Worm (Caenorhabditis elegans) whole organism, L4/young adult: ENCODE data around the gene srg-66.
"Not testable (repeated sequence)": the region's sequence is repeated elsewhere in the genome, so short reads cannot be mapped to it uniquely, and the experiment has no call there.

ENCODE experiments used
- W03F9.2 ChIP-seq: fragments of 150-350 bp; optimal IDR thresholded peaks from 2 replicates; lab custom pipeline; 2014; ENCODE audit warnings: missing biosample characterization, missing genetic modification characterization
- dao-5 ChIP-seq: sonication (generic microtip); optimal IDR thresholded peaks from 2 replicates; lab custom pipeline; 2016; ENCODE audit warnings: missing genotype, missing genetic modification characterization, moderate library complexity, missing compliant biosample characterization
- him-1 ChIP-seq: sonication (generic microtip); optimal IDR thresholded peaks from 2 replicates; lab custom pipeline; 2016; ENCODE audit warnings: missing genotype, missing genetic modification reagents, missing genetic modification characterization, missing compliant biosample characterization

The srg-66 gene

DNA sequence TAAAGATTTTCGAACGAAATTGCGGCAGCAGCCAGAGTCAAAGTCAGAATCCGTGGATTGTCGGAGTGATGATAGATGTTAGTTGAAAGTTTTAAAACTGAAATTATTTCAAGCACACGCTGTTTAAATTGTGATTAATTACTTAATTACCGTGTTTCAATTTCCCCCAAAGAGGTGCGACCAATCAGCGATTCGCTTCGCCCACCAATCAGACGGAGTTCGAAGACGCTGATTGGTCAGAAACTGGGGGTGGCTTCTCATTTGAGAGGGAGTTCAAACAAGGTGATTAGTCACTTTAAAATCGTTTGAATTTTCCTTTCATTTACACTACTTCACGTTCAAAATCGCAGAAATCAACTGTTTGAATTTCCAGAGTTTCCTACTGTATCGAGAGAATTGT is 17.3 kb upstream of the srg-66 start:
- no peak for TF ChIP-seq W03F9.2 (tag; lab: Kevin White, UChicago)
- TF ChIP-seq dao-5 (tag; lab: Kevin White, UChicago), result no peak
- no peak for TF ChIP-seq him-1 (tag; lab: Kevin White, UChicago)

DNA sequence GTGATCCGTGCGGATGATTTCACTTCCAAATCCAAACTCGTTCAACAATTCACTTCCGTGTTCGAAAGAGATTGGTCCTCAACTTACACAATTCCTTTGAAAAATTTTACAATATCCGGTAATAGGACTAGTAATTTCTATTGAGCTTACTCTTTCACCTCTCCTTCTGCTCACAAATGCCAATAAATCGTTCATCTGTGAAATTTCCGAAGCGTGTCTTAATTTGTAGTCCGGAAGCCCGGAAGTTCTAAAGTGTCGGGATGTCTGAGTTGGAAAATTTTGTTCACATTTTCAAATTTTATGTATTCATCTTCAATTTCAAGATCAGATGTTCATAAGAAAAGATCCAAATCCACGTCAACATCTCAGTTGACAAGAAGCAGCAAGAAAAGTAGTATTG is 11.2 kb upstream of the srg-66 start, which contains the start of gene T05C3.2:
Gene T05C3.2, plus strand, starts transcription at position 301 of the 400 bp plus-strand sequence.
- TF ChIP-seq dao-5 (tag; lab: Kevin White, UChicago) (no peak), W03F9.2 (tag; lab: Kevin White, UChicago) (no peak), him-1 (tag; lab: Kevin White, UChicago) (no peak)

DNA sequence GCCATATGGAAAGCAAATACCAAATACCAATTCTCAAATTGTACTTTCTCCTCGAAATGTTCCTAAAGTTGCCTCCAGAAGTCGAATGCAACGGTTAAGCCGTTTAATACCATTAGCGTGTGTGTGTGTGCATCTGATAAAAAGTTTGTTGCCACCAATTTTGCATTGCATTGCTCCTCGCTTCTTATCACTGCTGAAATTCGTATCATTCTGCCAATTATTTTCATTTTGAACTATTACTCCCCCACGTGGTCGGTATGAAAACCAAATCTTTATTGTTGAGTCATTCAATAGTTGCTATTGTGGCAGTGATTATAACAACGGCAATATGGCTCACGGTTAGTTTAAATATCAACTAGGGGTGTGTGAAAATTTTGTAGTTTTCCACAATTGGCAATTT is 8.0 kb upstream of the srg-66 start, which contains the start of gene T05C3.6:
Gene T05C3.6, plus strand, starts transcription at position 241 of the 400 bp plus-strand sequence.
- TF ChIP-seq him-1 (tag; lab: Kevin White, UChicago) (no peak), W03F9.2 (tag; lab: Kevin White, UChicago) (no peak), dao-5 (tag; lab: Kevin White, UChicago) (no peak)

DNA sequence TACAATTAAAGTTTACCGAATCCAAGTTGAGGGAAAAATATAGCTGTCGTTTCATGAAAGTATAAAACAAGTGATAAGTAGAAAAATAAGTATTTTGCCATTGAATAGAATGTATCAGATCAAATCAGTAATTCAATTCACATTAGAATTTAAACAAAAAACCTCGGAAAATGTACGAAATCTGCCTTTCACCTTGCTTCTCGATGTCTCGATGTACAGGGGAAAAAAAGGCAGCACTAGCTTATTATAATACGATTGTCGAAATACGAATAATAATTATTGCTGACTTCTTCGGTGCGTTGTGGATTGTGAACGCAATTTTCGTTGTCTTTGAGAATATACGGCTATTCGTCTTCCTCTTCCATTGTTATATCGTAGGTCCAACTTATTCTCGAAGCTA is 6.6 kb upstream of the srg-66 start, which contains the start of gene grl-18:
Gene grl-18, minus strand, starts transcription at position 101 of the 400 bp plus-strand sequence.
- no peak for TF ChIP-seq him-1 (tag; lab: Kevin White, UChicago)
- TF ChIP-seq W03F9.2 (tag; lab: Kevin White, UChicago), result no peak
- no peak for TF ChIP-seq dao-5 (tag; lab: Kevin White, UChicago)

DNA sequence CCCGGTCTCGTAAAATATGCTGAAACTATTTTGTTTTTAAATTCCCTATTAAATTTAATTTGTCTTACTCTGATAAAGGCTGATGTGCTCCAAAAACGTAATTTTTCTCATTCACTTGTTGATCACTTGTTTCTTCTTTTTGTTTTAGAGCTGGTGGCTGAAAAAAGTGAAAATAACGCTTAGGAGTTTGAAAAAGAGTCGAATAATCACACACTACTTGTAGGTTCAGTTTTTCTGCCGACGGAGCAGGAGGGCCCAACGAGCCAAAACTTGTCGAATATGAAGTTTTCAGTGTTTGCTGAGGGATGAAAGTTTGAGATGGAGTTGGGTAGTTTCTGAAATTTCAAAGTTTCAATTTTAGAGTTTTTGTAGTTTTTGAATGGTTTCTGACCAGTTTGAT is 5.0 kb upstream of the srg-66 start:
- TF ChIP-seq him-1 (tag; lab: Kevin White, UChicago) (no peak), W03F9.2 (tag; lab: Kevin White, UChicago) (no peak), dao-5 (tag; lab: Kevin White, UChicago) (no peak)

DNA sequence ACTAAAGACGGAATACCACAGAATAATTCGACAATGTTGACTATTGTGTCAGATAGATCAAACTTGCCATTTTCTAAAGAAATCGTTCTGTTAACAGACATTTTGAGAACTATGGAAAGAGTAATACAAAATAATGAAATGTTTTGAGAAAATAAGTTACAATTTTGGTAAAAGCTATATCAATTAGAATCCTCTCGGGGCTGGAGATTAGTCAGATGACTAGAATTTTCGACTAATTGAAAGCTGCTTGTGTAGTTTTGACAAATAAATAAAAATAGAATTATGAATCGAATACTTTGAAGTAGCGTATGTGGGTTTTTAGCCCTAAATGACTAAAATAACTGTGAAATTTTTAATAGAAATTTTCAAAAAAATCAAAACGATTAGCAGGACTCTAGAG is 2.7 kb upstream of the srg-66 start, which contains the start of gene srg-65:
Gene srg-65, minus strand, starts transcription at position 101 of the 400 bp plus-strand sequence.
- TF ChIP-seq dao-5 (tag; lab: Kevin White, UChicago) (no peak), W03F9.2 (tag; lab: Kevin White, UChicago) (no peak), him-1 (tag; lab: Kevin White, UChicago) (no peak)

DNA sequence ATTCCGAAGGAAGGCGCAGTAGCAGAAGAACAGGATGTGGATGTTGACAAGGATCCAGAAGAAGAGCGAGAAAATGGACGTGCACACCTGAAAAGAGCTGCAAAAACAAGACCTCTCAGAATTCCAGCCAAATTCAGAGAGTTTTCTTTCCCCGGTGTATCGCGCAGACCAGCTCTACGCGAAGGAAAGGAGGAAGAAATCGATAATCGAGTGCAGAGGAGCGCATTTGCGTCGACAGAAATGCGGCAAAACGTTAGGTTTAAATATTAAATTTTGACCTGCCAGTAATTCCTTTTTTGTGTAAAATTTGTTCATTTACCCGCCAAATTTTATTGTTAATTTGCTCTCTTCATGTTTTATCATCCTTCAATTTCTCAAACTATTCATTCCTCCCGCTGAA is 4.5 kb downstream of the srg-66 start:
- no peak for TF ChIP-seq dao-5 (tag; lab: Kevin White, UChicago)
- no peak for TF ChIP-seq him-1 (tag; lab: Kevin White, UChicago)
- TF ChIP-seq W03F9.2 (tag; lab: Kevin White, UChicago), result no peak

DNA sequence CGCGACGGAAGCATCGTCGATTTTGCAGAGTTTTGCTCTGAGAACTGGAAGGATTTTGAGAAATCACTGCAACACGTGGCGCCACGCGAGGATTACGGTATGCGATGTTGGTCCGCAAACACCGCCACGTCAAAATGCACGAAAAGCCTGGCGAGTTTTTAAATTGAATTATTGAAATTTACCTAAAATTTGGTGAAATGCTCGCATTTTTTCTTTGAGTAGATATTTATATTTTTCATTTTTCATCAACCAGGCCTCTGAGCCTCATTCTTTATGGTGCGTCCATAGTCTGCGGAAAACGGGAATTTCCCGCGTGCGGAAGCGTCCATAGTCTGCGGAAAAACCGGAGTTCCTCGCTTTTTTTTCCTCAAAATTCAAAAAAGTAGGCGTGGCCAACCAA is 11.3 kb downstream of the srg-66 start, which contains the start of gene ZC317.7:
Gene ZC317.7, minus strand, starts transcription at position 101 of the 400 bp plus-strand sequence.
- TF ChIP-seq W03F9.2, him-1, dao-5 (tag; lab: Kevin White, UChicago): not testable (repeated sequence)

DNA sequence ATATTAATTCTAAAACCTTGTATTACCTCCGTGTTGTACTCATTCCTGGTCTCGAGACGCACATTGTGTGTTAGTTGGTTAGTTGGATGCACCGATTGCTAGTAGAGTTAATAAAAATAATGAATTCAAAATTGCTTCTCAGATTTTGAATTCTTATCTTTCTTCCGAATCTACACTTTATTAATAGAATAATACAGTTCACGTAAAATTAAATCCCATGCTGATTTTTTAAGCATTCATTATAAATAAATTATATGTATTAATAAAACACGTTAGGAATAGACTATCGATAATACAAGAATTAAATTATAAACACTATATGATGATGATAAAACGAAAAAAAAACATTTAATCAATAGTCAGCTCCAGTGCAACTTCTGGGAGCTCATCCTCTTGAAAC is 13.7 kb downstream of the srg-66 start, which contains the start of gene ZC317.6:
Gene ZC317.6, minus strand, starts transcription at position 101 of the 400 bp plus-strand sequence.
- not testable (repeated sequence) for TF ChIP-seq him-1, W03F9.2, dao-5 (tag; lab: Kevin White, UChicago)

DNA sequence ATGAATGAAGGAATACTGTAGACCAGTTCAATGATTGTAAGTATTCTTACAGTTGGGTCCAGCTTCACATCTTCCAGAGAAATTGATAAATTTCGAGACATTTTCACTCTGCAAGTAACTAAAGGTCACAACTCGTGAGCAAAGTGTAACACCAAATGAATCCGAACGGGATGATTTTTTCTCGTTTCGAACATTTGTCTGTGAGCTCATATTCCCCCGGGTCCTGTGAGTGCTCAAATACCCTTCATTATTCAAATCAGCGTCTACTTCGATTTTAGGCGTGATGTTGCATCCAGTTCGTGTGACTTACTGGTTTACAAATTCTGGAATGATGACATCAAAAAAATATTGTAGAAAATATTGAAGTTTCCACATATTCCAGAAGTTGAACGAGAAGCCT is 16.9 kb downstream of the srg-66 start, which contains the start of gene srg-68:
Gene srg-68, minus strand, starts transcription at position 101 of the 400 bp plus-strand sequence.
- no peak for TF ChIP-seq dao-5 (tag; lab: Kevin White, UChicago)
- no peak for TF ChIP-seq W03F9.2 (tag; lab: Kevin White, UChicago)
- TF ChIP-seq him-1 (tag; lab: Kevin White, UChicago), result no peak

DNA sequence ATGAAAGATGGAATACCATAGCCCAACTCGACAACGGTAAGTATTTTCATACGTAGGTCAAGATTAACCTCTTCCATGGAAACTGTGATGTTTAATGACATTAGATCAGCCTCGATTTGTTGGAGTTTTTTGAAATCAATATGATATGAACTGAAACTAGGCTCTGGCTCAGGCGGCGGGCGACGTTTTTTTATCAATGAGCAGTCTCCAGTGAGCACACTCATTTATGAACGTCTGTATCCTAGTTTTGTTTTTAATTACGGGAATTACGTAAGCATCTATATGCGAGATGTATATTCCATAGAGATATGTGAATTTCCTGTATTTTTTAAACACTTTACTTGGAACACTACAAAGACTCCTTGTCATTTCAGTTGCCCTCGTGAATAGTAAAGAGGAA is 19.3 kb downstream of the srg-66 start, which contains the start of gene srg-67:
Gene srg-67, minus strand, starts transcription at position 101 of the 400 bp plus-strand sequence.
- TF ChIP-seq W03F9.2 (tag; lab: Kevin White, UChicago) (no peak), him-1 (tag; lab: Kevin White, UChicago) (no peak), dao-5 (tag; lab: Kevin White, UChicago) (no peak)

DNA sequence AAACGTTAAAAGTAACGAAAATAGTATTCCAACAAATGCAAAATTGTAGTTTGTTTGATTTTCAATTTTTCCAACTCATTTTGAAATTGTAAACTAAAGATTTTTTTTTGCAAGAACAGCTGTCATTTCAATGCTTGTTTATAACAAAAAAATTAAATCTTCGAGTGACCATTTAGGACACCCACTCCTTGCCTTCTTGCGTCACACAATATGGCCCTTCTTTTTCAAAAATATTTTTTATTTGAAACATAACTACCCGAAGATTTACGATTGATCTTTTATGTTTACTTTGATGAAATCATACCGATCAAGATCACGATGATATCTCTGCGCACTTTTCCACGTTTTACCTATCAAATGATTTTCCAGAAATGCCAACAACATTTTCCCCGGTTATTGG is 22.4 kb downstream of the srg-66 start, which contains the start of gene ZC317.2:
Gene ZC317.2, plus strand, starts transcription at position 301 of the 400 bp plus-strand sequence.
- TF ChIP-seq W03F9.2 (tag; lab: Kevin White, UChicago), result no peak
- no peak for TF ChIP-seq dao-5 (tag; lab: Kevin White, UChicago)
- no peak for TF ChIP-seq him-1 (tag; lab: Kevin White, UChicago)

DNA sequence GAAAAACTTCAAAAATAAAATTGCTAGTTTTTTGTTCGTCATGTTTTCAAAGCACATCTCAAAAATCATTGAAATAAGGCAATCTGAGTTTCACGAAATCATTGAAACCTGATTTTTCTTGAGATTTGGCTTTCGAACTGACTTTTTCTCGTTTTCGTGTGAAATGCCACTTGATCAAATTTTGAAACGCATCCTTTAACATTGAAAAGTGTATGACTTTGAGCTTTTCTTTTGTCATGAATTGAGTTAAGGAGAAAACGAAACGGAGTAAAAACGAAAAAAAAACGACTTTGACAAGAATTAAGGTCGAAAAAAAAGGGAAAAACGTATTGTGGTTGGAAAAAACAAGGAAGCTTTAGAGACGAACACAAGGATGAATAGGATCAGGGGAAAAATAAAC is 27.3 kb downstream of the srg-66 start:
- TF ChIP-seq him-1 (tag; lab: Kevin White, UChicago) (no peak), W03F9.2 (tag; lab: Kevin White, UChicago) (no peak), dao-5 (tag; lab: Kevin White, UChicago) (no peak)

DNA sequence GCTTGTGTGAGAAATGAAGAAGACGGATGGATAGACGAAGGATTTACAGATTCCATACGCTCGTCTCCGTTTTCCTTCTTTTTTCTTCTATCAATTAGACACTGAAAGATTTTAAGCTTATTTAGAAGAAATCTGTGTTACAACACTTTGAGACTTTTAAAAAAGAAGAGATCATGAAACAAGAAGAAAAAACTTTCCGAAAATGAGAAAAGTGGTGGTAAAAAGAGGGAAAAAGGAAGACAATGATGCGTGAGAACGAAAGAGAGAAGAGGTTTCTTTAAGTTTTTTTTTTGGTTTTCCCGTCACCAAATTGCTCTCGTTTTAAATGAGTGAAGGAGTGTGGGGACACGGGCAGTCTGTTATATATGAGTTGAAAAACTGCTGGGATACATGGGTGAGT is 28.6 kb downstream of the srg-66 start, which contains the start of gene glc-3:
Gene glc-3, minus strand, starts transcription at position 101 of the 400 bp plus-strand sequence.
- TF ChIP-seq W03F9.2 (tag; lab: Kevin White, UChicago) (no peak), dao-5 (tag; lab: Kevin White, UChicago) (no peak), him-1 (tag; lab: Kevin White, UChicago) (no peak)
